Fruit fly (Drosophila melanogaster) whole organism, embryonic: ENCODE measurements around the gene CG15153.

Source experiments
- Aef1 ChIP-seq: fragments of 200-800 bp; sonication (Bioruptor generic); IDR thresholded peaks from 3 replicates; pipeline ENCODE4 v1.3.6; 2022; ENCODE audit warnings: missing biosample characterization, missing genetic modification characterization
- Atf3 ChIP-seq: fragments of 200-800 bp; sonication (Bioruptor generic); optimal IDR thresholded peaks from 3 replicates; lab custom pipeline; 2016; ENCODE audit warnings: missing biosample characterization, missing genetic modification characterization
- BtbVII ChIP-seq: fragments of 200-800 bp; sonication (Bioruptor generic); optimal IDR thresholded peaks from 3 replicates; lab custom pipeline; 2017; ENCODE audit warnings: missing biosample characterization, mild to moderate bottlenecking, missing genetic modification characterization
- CG10267 ChIP-seq: fragments of 200-800 bp; sonication (Bioruptor generic); optimal IDR thresholded peaks from 2 replicates; lab custom pipeline; 2018; ENCODE audit warnings: missing biosample characterization, mild to moderate bottlenecking, missing genetic modification characterization, moderate library complexity
- CG11398 ChIP-seq: fragments of 200-800 bp; sonication (Bioruptor generic); optimal IDR thresholded peaks from 2 replicates; lab custom pipeline; 2016; ENCODE audit warnings: missing biosample characterization, missing genetic modification characterization
- CG12104 ChIP-seq: fragments of 200-800 bp; sonication (Bioruptor generic); optimal IDR thresholded peaks from 3 replicates; lab custom pipeline; 2016; ENCODE audit warnings: missing biosample characterization, missing genetic modification characterization
- CG12299 ChIP-seq: fragments of 200-800 bp; sonication (Bioruptor generic); optimal IDR thresholded peaks from 2 replicates; lab custom pipeline; 2018; ENCODE audit warnings: missing biosample characterization, mild to moderate bottlenecking, missing genetic modification characterization
- CG12659 ChIP-seq: fragments of 200-800 bp; sonication (Bioruptor generic); optimal IDR thresholded peaks from 3 replicates; lab custom pipeline; 2017; ENCODE audit warnings: mild to moderate bottlenecking, missing biosample characterization, missing genetic modification reagents, missing genetic modification characterization
- CG2678 ChIP-seq: fragments of 200-800 bp; sonication (Bioruptor generic); optimal IDR thresholded peaks from 3 replicates; lab custom pipeline; 2019; ENCODE audit warnings: missing biosample characterization, mild to moderate bottlenecking, missing genetic modification characterization, moderate library complexity
- CG2712 ChIP-seq: fragments of 200-800 bp; optimal IDR thresholded peaks from 3 replicates; lab custom pipeline; 2019; ENCODE audit warnings: missing biosample characterization, mild to moderate bottlenecking, missing genetic modification characterization, moderate library complexity
- CG34376 ChIP-seq: fragments of 200-800 bp; sonication (Bioruptor generic); optimal IDR thresholded peaks from 2 replicates; lab custom pipeline; 2018; ENCODE audit warnings: missing biosample characterization, mild to moderate bottlenecking, missing genetic modification characterization
- CG7987 ChIP-seq: fragments of 200-800 bp; sonication (Bioruptor generic); optimal IDR thresholded peaks from 2 replicates; lab custom pipeline; 2018; ENCODE audit warnings: missing biosample characterization, mild to moderate bottlenecking, missing genetic modification characterization, moderate library complexity
- CG8359 ChIP-seq: fragments of 200-800 bp; sonication (Bioruptor generic); optimal IDR thresholded peaks from 2 replicates; lab custom pipeline; 2017; ENCODE audit warnings: missing biosample characterization, mild to moderate bottlenecking, missing genetic modification characterization, borderline replicate concordance
- CG9817 ChIP-seq: fragments of 200-800 bp; sonication (Bioruptor generic); optimal IDR thresholded peaks from 2 replicates; lab custom pipeline; 2018; ENCODE audit warnings: missing biosample characterization, mild to moderate bottlenecking, missing genetic modification characterization, moderate library complexity
- Camta ChIP-seq: fragments of 200-800 bp; sonication (Bioruptor generic); optimal IDR thresholded peaks from 2 replicates; lab custom pipeline; 2016; ENCODE audit warnings: missing biosample characterization, missing genetic modification characterization
- D19B ChIP-seq: fragments of 200-800 bp; sonication (Bioruptor generic); optimal IDR thresholded peaks from 2 replicates; lab custom pipeline; 2017; ENCODE audit warnings: missing biosample characterization, mild to moderate bottlenecking, missing genetic modification characterization
- Ets97D ChIP-seq: fragments of 200-800 bp; sonication (Bioruptor generic); optimal IDR thresholded peaks from 3 replicates; lab custom pipeline; 2016; ENCODE audit warnings: missing biosample characterization, missing genetic modification characterization
- Fer3 ChIP-seq: fragments of 200-800 bp; sonication (Bioruptor generic); optimal IDR thresholded peaks from 2 replicates; lab custom pipeline; 2018; ENCODE audit warnings: missing biosample characterization, mild to moderate bottlenecking, missing genetic modification characterization, moderate library complexity
- Hand ChIP-seq: fragments of 200-800 bp; sonication (Bioruptor generic); optimal IDR thresholded peaks from 2 replicates; lab custom pipeline; 2017; ENCODE audit warnings: mild to moderate bottlenecking, missing biosample characterization, missing genetic modification reagents, missing genetic modification characterization
- Hmx ChIP-seq: fragments of 200-800 bp; sonication (Bioruptor generic); optimal IDR thresholded peaks from 2 replicates; lab custom pipeline; 2016; ENCODE audit warnings: missing biosample characterization, missing genetic modification characterization
- Hr39 ChIP-seq: fragments of >200 bp; optimal IDR thresholded peaks from 2 replicates; lab custom pipeline; 2017
- NC2β ChIP-seq: fragments of 200-800 bp; sonication (Bioruptor generic); optimal IDR thresholded peaks from 2 replicates; lab custom pipeline; 2016; ENCODE audit warnings: missing biosample characterization, missing genetic modification characterization
- NK7.1 ChIP-seq: fragments of 200-800 bp; sonication (Bioruptor generic); optimal IDR thresholded peaks from 3 replicates; lab custom pipeline; 2016; ENCODE audit warnings: missing biosample characterization, missing genetic modification characterization
- Nf-YA ChIP-seq: fragments of 200-800 bp; sonication (Bioruptor generic); IDR thresholded peaks from 2 replicates; pipeline ENCODE4 v1.3.6; 2022; ENCODE audit warnings: missing biosample characterization, missing genetic modification characterization
- PHDP ChIP-seq: fragments of 200-800 bp; sonication (Bioruptor generic); optimal IDR thresholded peaks from 3 replicates; lab custom pipeline; 2018; ENCODE audit warnings: missing biosample characterization, mild to moderate bottlenecking, missing genetic modification characterization, moderate library complexity
- Ptx1 ChIP-seq: fragments of 200-800 bp; sonication (Bioruptor generic); IDR thresholded peaks from 2 replicates; pipeline ENCODE4 v1.3.6; 2022; ENCODE audit warnings: missing biosample characterization, missing genetic modification characterization
- Trl ChIP-seq, 3 experiments: fragments of >200 bp in 2 of 3; fragments of 200-800 bp in 1 of 3; sonication (Bioruptor generic) in 1 of 3; optimal IDR thresholded peaks; 2 replicates in 1 of 3; 3 replicates in 2 of 3; lab custom pipeline; 2016 to 2017; ENCODE audit warnings: missing biosample characterization in 1 of 3, missing genetic modification characterization in 1 of 3
- amos ChIP-seq: fragments of 200-800 bp; sonication (Bioruptor generic); IDR thresholded peaks from 2 replicates; pipeline ENCODE4 v1.3.6; 2022; ENCODE audit warnings: missing biosample characterization, missing genetic modification characterization; ENCODE audit not compliant: partially characterized antibody
- bsh ChIP-seq, 2 experiments: fragments of 200-800 bp; sonication (Bioruptor generic); optimal IDR thresholded peaks; 2 replicates each; lab custom pipeline; 2017 to 2018; ENCODE audit warnings: mild to moderate bottlenecking in 2 of 2, missing biosample characterization in 2 of 2, missing genetic modification characterization in 2 of 2, moderate library complexity in 1 of 2
- chif ChIP-seq, 2 experiments: fragments of 200-800 bp; sonication (Bioruptor generic); optimal IDR thresholded peaks; 3 replicates each; lab custom pipeline; 2016; ENCODE audit warnings: missing biosample characterization in 2 of 2, missing genetic modification characterization in 2 of 2
- chn ChIP-seq: fragments of 200-800 bp; sonication (Bioruptor generic); optimal IDR thresholded peaks from 2 replicates; lab custom pipeline; 2016; ENCODE audit warnings: missing biosample characterization, missing genetic modification characterization
- en ChIP-seq: fragments of 200-800 bp; sonication (Bioruptor generic); optimal IDR thresholded peaks from 2 replicates; lab custom pipeline; 2016; ENCODE audit warnings: missing biosample characterization, missing genetic modification characterization
- fd102C ChIP-seq: fragments of 200-800 bp; sonication (Bioruptor generic); optimal IDR thresholded peaks from 2 replicates; lab custom pipeline; 2018; ENCODE audit warnings: missing biosample characterization, mild to moderate bottlenecking, missing genetic modification characterization, moderate library complexity
- fd96Cb ChIP-seq: fragments of 200-800 bp; sonication (Bioruptor generic); optimal IDR thresholded peaks from 2 replicates; lab custom pipeline; 2018; ENCODE audit warnings: missing biosample characterization, mild to moderate bottlenecking, missing genetic modification characterization, moderate library complexity
- gsb ChIP-seq: fragments of 200-800 bp; sonication (Bioruptor generic); IDR thresholded peaks from 2 replicates; pipeline ENCODE4 v1.3.6; 2022; ENCODE audit warnings: missing biosample characterization, missing genetic modification characterization
- insv ChIP-seq, 2 experiments: fragments of 200-800 bp; sonication (Bioruptor generic); optimal IDR thresholded peaks; 3 replicates each; lab custom pipeline; 2016 to 2018; ENCODE audit warnings: missing biosample characterization in 2 of 2, missing genetic modification characterization in 2 of 2
- jigr1 ChIP-seq: fragments of 200-800 bp; sonication (Bioruptor generic); IDR thresholded peaks from 3 replicates; pipeline ENCODE4 v1.3.6; 2022; ENCODE audit warnings: missing biosample characterization, missing genetic modification characterization
- jing ChIP-seq: fragments of 200-800 bp; sonication (Bioruptor generic); optimal IDR thresholded peaks from 2 replicates; lab custom pipeline; 2018; ENCODE audit warnings: missing biosample characterization, mild to moderate bottlenecking, missing genetic modification characterization
- lola ChIP-seq, 3 experiments: fragments of >200 bp in 2 of 3; fragments of 200-800 bp in 1 of 3; sonication (Bioruptor generic) in 1 of 3; optimal IDR thresholded peaks; 2 replicates each; lab custom pipeline; 2017 to 2019; ENCODE audit warnings: missing biosample characterization in 3 of 3, missing genetic modification characterization in 3 of 3, mild to moderate bottlenecking in 1 of 3, moderate library complexity in 1 of 3
- mam ChIP-seq: fragments of 200-800 bp; sonication (Bioruptor generic); optimal IDR thresholded peaks from 3 replicates; lab custom pipeline; 2016; ENCODE audit warnings: missing biosample characterization, missing genetic modification characterization
- org-1 ChIP-seq: fragments of 200-800 bp; sonication (Bioruptor generic); optimal IDR thresholded peaks from 2 replicates; lab custom pipeline; 2017; ENCODE audit warnings: missing biosample characterization, missing genetic modification characterization
- repo ChIP-seq: fragments of 200-800 bp; sonication (Bioruptor generic); optimal IDR thresholded peaks from 2 replicates; lab custom pipeline; 2016; ENCODE audit warnings: missing biosample characterization, missing genetic modification characterization
- salm ChIP-seq: fragments of 200-800 bp; sonication (Bioruptor generic); optimal IDR thresholded peaks from 2 replicates; lab custom pipeline; 2018; ENCODE audit warnings: missing biosample characterization, mild to moderate bottlenecking, missing genetic modification characterization
- scrt ChIP-seq: fragments of 200-800 bp; sonication (Bioruptor generic); optimal IDR thresholded peaks from 2 replicates; lab custom pipeline; 2018; ENCODE audit warnings: missing biosample characterization, mild to moderate bottlenecking, missing genetic modification characterization, moderate library complexity
- seq ChIP-seq: fragments of 200-800 bp; sonication (Bioruptor generic); IDR thresholded peaks from 2 replicates; pipeline ENCODE4 v1.3.6; 2022; ENCODE audit warnings: missing biosample characterization, missing genetic modification characterization
- stc ChIP-seq: fragments of 200-800 bp; sonication (Bioruptor generic); IDR thresholded peaks from 2 replicates; pipeline ENCODE4 v1.3.6; 2022; ENCODE audit warnings: missing biosample characterization, missing genetic modification characterization
- tx ChIP-seq: fragments of 200-800 bp; sonication (Bioruptor generic); optimal IDR thresholded peaks from 2 replicates; lab custom pipeline; 2016; ENCODE audit warnings: missing biosample characterization, missing genetic modification characterization
- unpg ChIP-seq: fragments of 200-800 bp; sonication (Bioruptor generic); optimal IDR thresholded peaks from 3 replicates; lab custom pipeline; 2018; ENCODE audit warnings: missing biosample characterization, mild to moderate bottlenecking, missing genetic modification characterization, moderate library complexity
- yki ChIP-seq: fragments of >200 bp; optimal IDR thresholded peaks from 3 replicates; lab custom pipeline; 2018

CG15153 gene

dm6 chr2L:18121367-18122230 is 29.5 kb upstream of the CG15153 start (continued):
- TF ChIP-seq PHDP (tag; lab: Kevin White, UChicago) (peak; percentile 40), bsh (GFP tag; optimal IDR thresholded peaks at IDR 0.05; lab: Kevin White, UChicago) (peak; percentile 54 to 84), BtbVII (no peak), CG2712 (tag; lab: Kevin White, UChicago) (peak; percentile 55), fd96Cb (tag; lab: Kevin White, UChicago) (peak; percentile 44), CG10267 (peak; percentile 29), Aef1 (GFP tag; lab: Robert Waterston, UW) (no peak), CG2678 (tag; lab: Kevin White, UChicago) (peak; percentile 57), CG9817 (peak; percentile 13), CG7987 (GFP tag; lab: Kevin White, UChicago) (no peak), Ets97D (GFP tag; lab: Kevin White, UChicago) (peak; percentile 14), yki (no peak), Nf-YA (GFP tag; lab: Robert Waterston, UW) (no peak), stc (GFP tag; lab: Robert Waterston, UW) (no peak), Trl (optimal IDR thresholded peaks at IDR 0.05; lab: Kevin White, UChicago) (no peak), Trl (GFP tag; optimal IDR thresholded peaks at IDR 0.05; lab: Kevin White, UChicago) (peak; percentile 37), jing (peak; percentile 25), CG12299 (tag; lab: Kevin White, UChicago) (no peak), insv (GFP tag; optimal IDR thresholded peaks at IDR 0.05; lab: Kevin White, UChicago) (no peak), scrt (peak; percentile 17), Hmx (GFP tag; lab: Kevin White, UChicago) (no peak), CG8359 (GFP tag; lab: Kevin White, UChicago) (no peak), jigr1 (GFP tag; lab: Robert Waterston, UW) (no peak), amos (GFP tag; lab: Robert Waterston, UW) (no peak), Hand (no peak), org-1 (GFP tag; lab: Kevin White, UChicago) (peak; percentile 40), Ptx1 (GFP tag; lab: Robert Waterston, UW) (peak; percentile 59), chif (GFP tag; optimal IDR thresholded peaks at IDR 0.05; lab: Kevin White, UChicago) (peak; percentile 28 to 35), salm (tag; lab: Kevin White, UChicago) (no peak), seq (GFP tag; lab: Robert Waterston, UW) (peak; percentile 42; the same call in 1 of the 2 replicates), CG11398 (GFP tag; lab: Kevin White, UChicago) (no peak), repo (no peak), Atf3 (GFP tag; lab: Kevin White, UChicago) (no peak), chn (GFP tag; lab: Kevin White, UChicago) (peak; percentile 41), tx (peak; percentile 26), Camta (GFP tag; lab: Kevin White, UChicago) (peak; percentile 28), en (GFP tag; lab: Kevin White, UChicago) (no peak), CG12104 (peak; percentile 31), NK7.1 (GFP tag; lab: Kevin White, UChicago) (no peak), NC2β (GFP tag; lab: Kevin White, UChicago) (peak; percentile 6), CG12659 (GFP tag; lab: Kevin White, UChicago) (peak; percentile 26), Fer3 (tag; lab: Kevin White, UChicago) (peak; percentile 19), lola (GFP tag; optimal IDR thresholded peaks at IDR 0.05; lab: Kevin White, UChicago) (no peak), mam (GFP tag; lab: Kevin White, UChicago) (peak; percentile 51), fd102C (GFP tag; lab: Kevin White, UChicago) (no peak), gsb (GFP tag; lab: Robert Waterston, UW) (no peak), CG34376 (GFP tag; lab: Kevin White, UChicago) (no peak), unpg (GFP tag; lab: Kevin White, UChicago) (peak; percentile 53), Hr39 (lab: Kevin White, UChicago) (no peak), D19B (GFP tag; lab: Kevin White, UChicago) (no peak)
